Fruit fly (Drosophila melanogaster): ENCODE measurements around the gene Cpr65Ax2.

The Cpr65Ax2 gene

DNA sequence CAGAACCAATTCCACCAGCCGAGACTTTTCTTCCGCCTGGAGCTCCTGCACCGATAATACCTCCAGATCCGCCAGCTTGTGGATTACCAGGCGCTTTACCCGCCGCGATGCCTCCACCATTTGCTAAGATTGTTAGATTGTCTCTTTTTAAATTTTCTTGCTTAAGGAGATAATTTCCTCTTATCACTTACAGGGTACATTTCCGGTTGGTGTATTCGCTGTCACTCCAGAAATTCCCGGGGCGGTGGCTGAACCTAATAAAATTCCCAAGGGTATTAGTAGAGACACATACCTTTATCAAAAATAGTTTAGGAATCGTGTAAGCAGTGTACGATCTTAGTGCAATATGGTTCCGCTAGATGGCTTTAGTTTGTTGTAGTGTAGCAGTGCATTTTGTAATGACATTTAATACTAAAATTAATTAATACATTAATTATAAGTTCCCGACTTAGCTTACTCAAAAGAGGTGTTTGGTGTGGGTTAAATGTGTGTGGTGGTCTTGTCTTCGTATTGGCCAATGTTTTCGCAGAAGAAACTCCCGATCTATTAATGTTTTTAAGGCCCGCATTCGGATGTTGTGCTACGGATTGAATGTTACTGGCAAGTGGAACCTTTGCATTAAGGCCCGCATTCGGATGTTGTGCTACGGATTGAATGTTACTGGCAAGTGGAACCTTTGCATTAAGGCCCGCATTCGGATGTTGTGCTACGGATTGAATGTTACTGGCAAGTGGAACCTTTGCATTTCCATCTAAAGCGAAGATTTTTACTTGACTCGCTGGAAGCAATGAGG, 25.8 kb downstream of the Cpr65Ax2 start (continued):
- TF ChIP-seq E2f1 (GFP tag; IDR thresholded peaks at IDR 0.05) (peak; percentile 74), CG7987 (GFP tag; optimal IDR thresholded peaks at IDR 0.05) (peak; percentile 94), CG4730 (GFP tag; IDR thresholded peaks at IDR 0.05) (peak; percentile 19; the same call in 1 of the 2 replicates), Hmr (GFP tag; optimal IDR thresholded peaks at IDR 0.05) (peak; percentile 86), Sox102F (GFP tag; optimal IDR thresholded peaks at IDR 0.05) (peak; percentile 26), Fer2 (tag; optimal IDR thresholded peaks at IDR 0.05) (peak; percentile 20), Doc3 (GFP tag; IDR thresholded peaks at IDR 0.05; ENCODE audit: partially characterized antibody) (no peak), chif (GFP tag; optimal IDR thresholded peaks at IDR 0.05) (peak; percentile 8 to 62), toy (GFP tag; IDR thresholded peaks at IDR 0.05) (peak; percentile 69; the same call in 1 of the 2 replicates), CG7928 (GFP tag; optimal IDR thresholded peaks at IDR 0.05) (peak; percentile 18), Pdp1 (GFP tag; optimal IDR thresholded peaks at IDR 0.05) (peak in 1 of 2 experiments; percentile 34), ATbp (GFP tag; optimal IDR thresholded peaks at IDR 0.05) (peak; percentile 81), Lim3 (GFP tag; IDR thresholded peaks at IDR 0.05) (no peak), B-H1 (GFP tag; IDR thresholded peaks at IDR 0.05) (peak; percentile 70; the same call in 2 of the 3 replicates), Hey (tag; optimal IDR thresholded peaks at IDR 0.05) (peak; percentile 43), Xbp1 (GFP tag; optimal IDR thresholded peaks at IDR 0.05) (peak; percentile 60), CG14965 (GFP tag; optimal IDR thresholded peaks at IDR 0.05; ENCODE audit: borderline replicate concordance) (peak; percentile 23), sna (GFP tag; IDR thresholded peaks at IDR 0.05; ENCODE audit: partially characterized antibody) (no peak; the same call in 1 of the 2 replicates), gro (GFP tag; optimal IDR thresholded peaks at IDR 0.05) (no peak), YL-1 (GFP tag; optimal IDR thresholded peaks at IDR 0.05) (peak; percentile 25), cg (GFP tag; optimal IDR thresholded peaks at IDR 0.05) (no peak), Tbp (GFP tag; optimal IDR thresholded peaks at IDR 0.05) (no peak), crc (GFP tag; optimal IDR thresholded peaks at IDR 0.05) (peak; percentile 63), Hr78 (GFP tag; optimal IDR thresholded peaks at IDR 0.05) (no peak), prd (optimal IDR thresholded peaks at IDR 0.05) (peak in 1 of 2 experiments; percentile 5), prd (GFP tag; IDR thresholded peaks at IDR 0.05) (no peak), dpn (GFP tag; optimal IDR thresholded peaks at IDR 0.05) (peak; percentile 38 to 91), jing (GFP tag; optimal IDR thresholded peaks at IDR 0.05) (peak; percentile 41), CG4707 (GFP tag; optimal IDR thresholded peaks at IDR 0.05) (peak; percentile 83), CG6765 (GFP tag; optimal IDR thresholded peaks at IDR 0.05) (peak; percentile 88), CG1529 (GFP tag; optimal IDR thresholded peaks at IDR 0.05) (peak; percentile 46), CG4404 (GFP tag; IDR thresholded peaks at IDR 0.05) (no peak), CG34376 (GFP tag; optimal IDR thresholded peaks at IDR 0.05) (peak; percentile 87), Dbx (GFP tag; IDR thresholded peaks at IDR 0.05) (peak; percentile 83), CG12104 (GFP tag; optimal IDR thresholded peaks at IDR 0.05) (peak; percentile 75), CG10979 (tag; optimal IDR thresholded peaks at IDR 0.05) (peak; percentile 70), sens (GFP tag) (peak; percentile 98), CG12942 (GFP tag; optimal IDR thresholded peaks at IDR 0.05) (no peak), CG12071 (GFP tag; optimal IDR thresholded peaks at IDR 0.05) (peak; percentile 92), CG32532 (GFP tag; IDR thresholded peaks at IDR 0.05) (peak; percentile 86), CG10147 (GFP tag; optimal IDR thresholded peaks at IDR 0.05) (peak; percentile 54), CG11093 (GFP tag; IDR thresholded peaks at IDR 0.05) (no peak; the same call in 2 of the 3 replicates), dm (GFP tag; optimal IDR thresholded peaks at IDR 0.05) (peak; percentile 5), Aef1 (GFP tag; IDR thresholded peaks at IDR 0.05) (0 out of 3 replicates have a peak, but pooled peaks have one; percentile 14), tgo (GFP tag; IDR thresholded peaks at IDR 0.05) (peak; percentile 75), Gug (GFP tag; IDR thresholded peaks at IDR 0.05) (peak; percentile 20; the same call in 1 of the 4 replicates), pan (optimal IDR thresholded peaks at IDR 0.05) (no peak), pan (GFP tag; optimal IDR thresholded peaks at IDR 0.05 in 1 of 2, IDR thresholded peaks at IDR 0.05 in 1 of 2) (peak in 1 of 2 experiments; percentile 88), lbe (GFP tag; optimal IDR thresholded peaks at IDR 0.05) (no peak)
